Worm (Caenorhabditis elegans) whole organism, late embryonic: ENCODE data around the gene col-85.

Experiments
- F13H6.1 ChIP-seq: sonication (generic microtip); optimal IDR thresholded peaks from 2 replicates; lab custom pipeline; 2016; ENCODE audit warnings: missing genetic modification characterization, missing compliant biosample characterization
- K09A11.1 ChIP-seq: sonication (generic microtip); optimal IDR thresholded peaks from 2 replicates; lab custom pipeline; 2017; ENCODE audit warnings: antibody characterized with exemption, mild to moderate bottlenecking, missing genetic modification characterization, missing compliant biosample characterization; ENCODE audit not compliant: insufficient read depth
- Y22D7AL.16 ChIP-seq: sonication (generic microtip); optimal IDR thresholded peaks from 2 replicates; lab custom pipeline; 2016; ENCODE audit warnings: missing genetic modification characterization, missing compliant biosample characterization
- ama-1 ChIP-seq: fragments of 150-350 bp; optimal IDR thresholded peaks from 2 replicates; lab custom pipeline; 2014
- ceh-14 ChIP-seq: sonication (generic microtip); optimal IDR thresholded peaks from 2 replicates; lab custom pipeline; 2016; ENCODE audit warnings: missing genotype, missing genetic modification characterization, missing compliant biosample characterization
- ceh-2 ChIP-seq: sonication (generic microtip); optimal IDR thresholded peaks from 2 replicates; lab custom pipeline; 2016; ENCODE audit warnings: missing genotype, missing genetic modification characterization, missing compliant biosample characterization
- ceh-24 ChIP-seq: sonication (generic microtip); optimal IDR thresholded peaks from 2 replicates; lab custom pipeline; 2016; ENCODE audit warnings: mild to moderate bottlenecking, missing genetic modification characterization, missing compliant biosample characterization
- ceh-31 ChIP-seq: sonication (generic microtip); optimal IDR thresholded peaks from 2 replicates; lab custom pipeline; 2016; ENCODE audit warnings: missing genetic modification characterization, missing compliant biosample characterization
- ceh-45 ChIP-seq: fragments of 200-800 bp; sonication (Bioruptor generic); IDR thresholded peaks from 2 replicates; pipeline ENCODE4 v1.3.6; 2022; ENCODE audit warnings: missing genetic modification reagents, missing genetic modification characterization, missing compliant biosample characterization
- ceh-6 ChIP-seq: fragments of 200-800 bp; sonication (Bioruptor generic); optimal IDR thresholded peaks from 2 replicates; lab custom pipeline; 2018; ENCODE audit warnings: mild to moderate bottlenecking, missing genetic modification characterization, missing compliant biosample characterization
- che-1 ChIP-seq: sonication (generic microtip); optimal IDR thresholded peaks from 2 replicates; lab custom pipeline; 2016; ENCODE audit warnings: mild to moderate bottlenecking, missing genetic modification characterization, missing compliant biosample characterization
- eyg-1 ChIP-seq: sonication (generic microtip); optimal IDR thresholded peaks from 2 replicates; lab custom pipeline; 2016; ENCODE audit warnings: missing genotype, missing genetic modification characterization, missing compliant biosample characterization
- fax-1 ChIP-seq: sonication (generic microtip); optimal IDR thresholded peaks from 2 replicates; lab custom pipeline; 2016; ENCODE audit warnings: missing genotype, missing genetic modification characterization, missing compliant biosample characterization
- fkh-10 ChIP-seq: fragments of 150-350 bp; optimal IDR thresholded peaks from 2 replicates; lab custom pipeline; 2014; ENCODE audit warnings: missing biosample characterization, missing genetic modification reagents, missing genetic modification characterization
- gmeb-2 ChIP-seq: sonication (generic microtip); optimal IDR thresholded peaks from 2 replicates; lab custom pipeline; 2016; ENCODE audit warnings: missing genetic modification characterization, inconsistent platforms, missing compliant biosample characterization
- hlh-13 ChIP-seq: fragments of 200-800 bp; sonication (Bioruptor generic); optimal IDR thresholded peaks from 2 replicates; lab custom pipeline; 2018; ENCODE audit warnings: mild to moderate bottlenecking, missing genetic modification characterization, missing compliant biosample characterization
- hlh-8 ChIP-seq: sonication (generic microtip); optimal IDR thresholded peaks from 2 replicates; lab custom pipeline; 2016; ENCODE audit warnings: missing genotype, missing genetic modification characterization, missing compliant biosample characterization
- lim-6 ChIP-seq: sonication (generic microtip); optimal IDR thresholded peaks from 2 replicates; lab custom pipeline; 2016; ENCODE audit warnings: missing genetic modification characterization, missing compliant biosample characterization
- mec-3 ChIP-seq: sonication (generic microtip); optimal IDR thresholded peaks from 2 replicates; lab custom pipeline; 2016; ENCODE audit warnings: borderline replicate concordance, missing genetic modification characterization, missing compliant biosample characterization
- nfya-1 ChIP-seq: sonication (generic microtip); optimal IDR thresholded peaks from 2 replicates; lab custom pipeline; 2017; ENCODE audit warnings: missing genetic modification characterization, mild to moderate bottlenecking, missing compliant biosample characterization, antibody characterized with exemption, moderate library complexity
- nhr-11 ChIP-seq: fragments of 150-350 bp; optimal IDR thresholded peaks from 2 replicates; lab custom pipeline; 2014; ENCODE audit warnings: missing biosample characterization, missing genetic modification characterization
- npax-4 ChIP-seq: sonication (generic microtip); optimal IDR thresholded peaks from 2 replicates; lab custom pipeline; 2016; ENCODE audit warnings: missing genetic modification characterization, missing compliant biosample characterization
- odd-2 ChIP-seq: sonication (generic microtip); optimal IDR thresholded peaks from 2 replicates; lab custom pipeline; 2017; ENCODE audit warnings: antibody characterized with exemption, mild to moderate bottlenecking, missing genetic modification characterization, missing compliant biosample characterization
- pha-2 ChIP-seq: sonication (generic microtip); optimal IDR thresholded peaks from 2 replicates; lab custom pipeline; 2017; ENCODE audit warnings: mild to moderate bottlenecking, missing genetic modification characterization, missing compliant biosample characterization
- pha-4 ChIP-seq: fragments of 150-350 bp; optimal IDR thresholded peaks from 2 replicates; lab custom pipeline; 2018; ENCODE audit warnings: missing biosample characterization, missing genetic modification reagents, missing genetic modification characterization
- pqm-1 ChIP-seq: sonication (generic microtip); optimal IDR thresholded peaks from 2 replicates; lab custom pipeline; 2016; ENCODE audit warnings: missing genetic modification characterization, missing compliant biosample characterization
- pros-1 ChIP-seq: fragments of 150-350 bp; optimal IDR thresholded peaks from 2 replicates; lab custom pipeline; 2014; ENCODE audit warnings: missing biosample characterization, missing genetic modification reagents, missing genetic modification characterization
- ref-2 ChIP-seq: sonication (generic microtip); optimal IDR thresholded peaks from 2 replicates; lab custom pipeline; 2016; ENCODE audit warnings: missing genetic modification characterization, missing compliant biosample characterization
- sdc-2 ChIP-seq: sonication (generic microtip); optimal IDR thresholded peaks from 2 replicates; lab custom pipeline; 2016; ENCODE audit warnings: missing genotype, missing genetic modification characterization, missing compliant biosample characterization
- sox-2 ChIP-seq: fragments of 200-800 bp; sonication (Bioruptor generic); IDR thresholded peaks from 2 replicates; pipeline ENCODE4 v1.3.6; 2022; ENCODE audit warnings: missing genetic modification reagents, missing genetic modification characterization, missing compliant biosample characterization
- tbx-7 ChIP-seq: sonication (generic microtip); optimal IDR thresholded peaks from 2 replicates; lab custom pipeline; 2016; ENCODE audit warnings: missing genotype, missing genetic modification characterization, missing compliant biosample characterization
- ttx-3 ChIP-seq: sonication (generic microtip); optimal IDR thresholded peaks from 2 replicates; lab custom pipeline; 2016; ENCODE audit warnings: missing genetic modification reagents, missing genetic modification characterization, missing compliant biosample characterization
- unc-3 ChIP-seq, 2 experiments: fragments of 200-800 bp in 1 of 2; sonication (Bioruptor generic) in 1 of 2; sonication (generic microtip) in 1 of 2; conservative IDR thresholded peaks in 1 of 2; optimal IDR thresholded peaks in 1 of 2; 2 replicates each; pipeline versions ENCODE4 v1.3.6 to Lab custom; 2016 to 2022; ENCODE audit warnings: missing compliant biosample characterization in 2 of 2, missing genetic modification characterization in 2 of 2, missing genetic modification reagents in 1 of 2
- unc-42 ChIP-seq: sonication (generic microtip); optimal IDR thresholded peaks from 2 replicates; lab custom pipeline; 2016; ENCODE audit warnings: missing genotype, missing genetic modification characterization, missing compliant biosample characterization
- unc-55 ChIP-seq: sonication (generic microtip); optimal IDR thresholded peaks from 2 replicates; lab custom pipeline; 2017; ENCODE audit warnings: missing biosample characterization, missing genetic modification reagents, missing genetic modification characterization
- ztf-16 ChIP-seq: sonication (generic microtip); optimal IDR thresholded peaks from 2 replicates; lab custom pipeline; 2017; ENCODE audit warnings: missing genetic modification characterization, missing compliant biosample characterization

col-85 gene

ce11 chrII:12456633-12457032 lies 38.3 kb downstream of the col-85 start, which contains the start of gene sre-32:
sre-32 (minus strand) TSS chrII:12456733.
- no peak for TF ChIP-seq mec-3 (tag; lab: Kevin White, UChicago)
- TF ChIP-seq, all 69 proteins: peak for 0

- TF ChIP-seq npax-4 (tag; lab: Kevin White, UChicago) (no peak), odd-2 (tag; lab: Kevin White, UChicago) (no peak)
Observed at ce11 chrII:12452754-12453352, 42.0 kb downstream of the col-85 start, which contains the start of the genes sre-35 and sre-33. sre-35 (minus strand) TSS chrII:12452854. sre-33 (plus strand) TSS chrII:12453302.

ce11 chrII:12449849-12450248 lies 45.0 kb downstream of the col-85 start, which contains the start of gene sre-34:
sre-34 (plus strand) TSS chrII:12450149.
- TF ChIP-seq eyg-1 (tag; lab: Kevin White, UChicago): no peak
- no peak for TF ChIP-seq ceh-14
- no peak for TF ChIP-seq F13H6.1 (tag; lab: Kevin White, UChicago)
- no peak for TF ChIP-seq ceh-45 (GFP tag; lab: Robert Waterston, UW)
- TF ChIP-seq nhr-11 (tag; lab: Kevin White, UChicago): no peak
- TF ChIP-seq ceh-24 (tag; lab: Kevin White, UChicago): no peak
- TF ChIP-seq nfya-1 (tag; lab: Kevin White, UChicago): no peak
- no peak for TF ChIP-seq pha-2 (tag; lab: Kevin White, UChicago)
- no peak for TF ChIP-seq tbx-7
- no peak for TF ChIP-seq npax-4 (tag; lab: Kevin White, UChicago)
- no peak for TF ChIP-seq hlh-13 (GFP tag; lab: Kevin White, UChicago)
- TF ChIP-seq ceh-6 (GFP tag; lab: Kevin White, UChicago): no peak
- TF ChIP-seq ceh-2 (tag; lab: Kevin White, UChicago): no peak
- no peak for TF ChIP-seq sox-2 (GFP tag; lab: Robert Waterston, UW)
- no peak for TF ChIP-seq gmeb-2 (tag; lab: Kevin White, UChicago)
- no peak for TF ChIP-seq pqm-1 (tag; lab: Kevin White, UChicago)
- TF ChIP-seq fax-1 (tag; lab: Kevin White, UChicago): no peak
- no peak for TF ChIP-seq pros-1 (tag; lab: Kevin White, UChicago)
- no peak for TF ChIP-seq ama-1

- TF ChIP-seq gmeb-2 (tag; lab: Kevin White, UChicago): no peak
- no peak for TF ChIP-seq ama-1
- no peak for TF ChIP-seq eyg-1 (tag; lab: Kevin White, UChicago)
- TF ChIP-seq ztf-16 (tag; lab: Kevin White, UChicago): no peak
- TF ChIP-seq npax-4 (tag; lab: Kevin White, UChicago): no peak
- TF ChIP-seq ceh-14: no peak
- no peak for TF ChIP-seq hlh-8
- no peak for TF ChIP-seq ttx-3 (tag; lab: Kevin White, UChicago)
- TF ChIP-seq K09A11.1: no peak
- TF ChIP-seq sdc-2 (tag; lab: Kevin White, UChicago): no peak
- TF ChIP-seq, all 69 proteins: peak for 0
Observed at ce11 chrII:12448241-12448640, 46.7 kb downstream of the col-85 start, which contains the start of gene srh-27. srh-27 (plus strand) TSS chrII:12448541.

ce11 chrII:12444679-12445376 lies 50.1 kb downstream of the col-85 start, which contains the start of the genes W05H5.1 and pitr-6:
W05H5.1 (minus strand) TSS chrII:12444779.
pitr-6 (plus strand) TSS chrII:12445326.
- no peak for TF ChIP-seq ref-2 (tag; lab: Kevin White, UChicago)
- no peak for TF ChIP-seq K09A11.1
- no peak for TF ChIP-seq Y22D7AL.16
- TF ChIP-seq ceh-24 (tag; lab: Kevin White, UChicago): no peak
- TF ChIP-seq unc-3 (GFP tag; conservative IDR thresholded peaks at IDR 0.05; lab: Robert Waterston, UW): no peak
- TF ChIP-seq unc-3 (tag; optimal IDR thresholded peaks at IDR 0.05; lab: Kevin White, UChicago): no peak
- no peak for TF ChIP-seq pros-1 (tag; lab: Kevin White, UChicago)
- TF ChIP-seq sdc-2 (tag; lab: Kevin White, UChicago): no peak
- no peak for TF ChIP-seq ztf-16 (tag; lab: Kevin White, UChicago)
- no peak for TF ChIP-seq che-1 (tag; lab: Kevin White, UChicago)
- TF ChIP-seq pha-4 (tag; lab: Kevin White, UChicago): no peak
- TF ChIP-seq ceh-6 (GFP tag; lab: Kevin White, UChicago): no peak
- TF ChIP-seq ceh-31 (tag; lab: Kevin White, UChicago): no peak
- TF ChIP-seq unc-42 (tag; lab: Kevin White, UChicago): no peak
- TF ChIP-seq unc-55 (GFP tag; lab: Kevin White, UChicago): no peak
- no peak for TF ChIP-seq lim-6
- TF ChIP-seq fkh-10 (GFP tag; lab: Kevin White, UChicago): no peak
